Worm (Caenorhabditis elegans) whole organism, late embryonic: ENCODE measurements around the gene srx-76.

Experiments
- C08G9.2 ChIP-seq: sonication (generic microtip); optimal IDR thresholded peaks from 2 replicates; lab custom pipeline; 2016; ENCODE audit warnings: mild to moderate bottlenecking, missing genetic modification characterization, moderate library complexity, missing compliant biosample characterization
- F13H6.1 ChIP-seq: sonication (generic microtip); optimal IDR thresholded peaks from 2 replicates; lab custom pipeline; 2016; ENCODE audit warnings: missing genetic modification characterization, missing compliant biosample characterization
- K02D7.2 ChIP-seq: sonication (generic microtip); optimal IDR thresholded peaks from 2 replicates; lab custom pipeline; 2017; ENCODE audit warnings: mild to moderate bottlenecking, missing genetic modification characterization, missing compliant biosample characterization
- Y22D7AL.16 ChIP-seq: sonication (generic microtip); optimal IDR thresholded peaks from 2 replicates; lab custom pipeline; 2016; ENCODE audit warnings: missing genetic modification characterization, missing compliant biosample characterization
- ahr-1 ChIP-seq: sonication (generic microtip); optimal IDR thresholded peaks from 2 replicates; lab custom pipeline; 2016; ENCODE audit warnings: missing genetic modification characterization, missing compliant biosample characterization
- ama-1 ChIP-seq: fragments of 150-350 bp; optimal IDR thresholded peaks from 2 replicates; lab custom pipeline; 2014
- ceh-18 ChIP-seq: sonication (generic microtip); optimal IDR thresholded peaks from 2 replicates; lab custom pipeline; 2016; ENCODE audit warnings: missing genetic modification characterization, missing compliant biosample characterization
- ceh-19 ChIP-seq: fragments of 200-800 bp; sonication (Bioruptor generic); optimal IDR thresholded peaks from 2 replicates; lab custom pipeline; 2018; ENCODE audit warnings: mild to moderate bottlenecking, missing genetic modification characterization, missing compliant biosample characterization
- ceh-2 ChIP-seq: sonication (generic microtip); optimal IDR thresholded peaks from 2 replicates; lab custom pipeline; 2016; ENCODE audit warnings: missing genotype, missing genetic modification characterization, missing compliant biosample characterization
- ceh-24 ChIP-seq: sonication (generic microtip); optimal IDR thresholded peaks from 2 replicates; lab custom pipeline; 2016; ENCODE audit warnings: mild to moderate bottlenecking, missing genetic modification characterization, missing compliant biosample characterization
- ceh-30 ChIP-seq: fragments of 150-350 bp; optimal IDR thresholded peaks from 2 replicates; lab custom pipeline; 2014; ENCODE audit warnings: missing biosample characterization, missing genetic modification characterization
- ceh-31 ChIP-seq: sonication (generic microtip); optimal IDR thresholded peaks from 2 replicates; lab custom pipeline; 2016; ENCODE audit warnings: missing genetic modification characterization, missing compliant biosample characterization
- ceh-34 ChIP-seq: sonication (generic microtip); optimal IDR thresholded peaks from 2 replicates; lab custom pipeline; 2016; ENCODE audit warnings: mild to moderate bottlenecking, missing genetic modification characterization, missing compliant biosample characterization
- ceh-48 ChIP-seq: sonication (generic microtip); optimal IDR thresholded peaks from 2 replicates; lab custom pipeline; 2016; ENCODE audit warnings: missing genetic modification characterization, inconsistent platforms, missing compliant biosample characterization
- ceh-6 ChIP-seq: fragments of 200-800 bp; sonication (Bioruptor generic); optimal IDR thresholded peaks from 2 replicates; lab custom pipeline; 2018; ENCODE audit warnings: mild to moderate bottlenecking, missing genetic modification characterization, missing compliant biosample characterization
- dmd-4 ChIP-seq: sonication (generic microtip); optimal IDR thresholded peaks from 2 replicates; lab custom pipeline; 2016; ENCODE audit warnings: borderline replicate concordance, missing genetic modification characterization, missing compliant biosample characterization
- elt-2 ChIP-seq: sonication (generic microtip); optimal IDR thresholded peaks from 2 replicates; lab custom pipeline; 2016; ENCODE audit warnings: missing genetic modification reagents, missing genetic modification characterization, missing compliant biosample characterization
- elt-4 ChIP-seq: sonication (generic microtip); optimal IDR thresholded peaks from 2 replicates; lab custom pipeline; 2016; ENCODE audit warnings: missing genetic modification characterization, missing compliant biosample characterization
- gmeb-2 ChIP-seq: sonication (generic microtip); optimal IDR thresholded peaks from 2 replicates; lab custom pipeline; 2016; ENCODE audit warnings: missing genetic modification characterization, inconsistent platforms, missing compliant biosample characterization
- hlh-6 ChIP-seq: sonication (generic microtip); optimal IDR thresholded peaks from 2 replicates; lab custom pipeline; 2016; ENCODE audit warnings: missing genotype, missing genetic modification characterization, missing compliant biosample characterization
- madf-2 ChIP-seq: sonication (generic microtip); optimal IDR thresholded peaks from 2 replicates; lab custom pipeline; 2017; ENCODE audit warnings: missing genetic modification characterization, missing compliant biosample characterization
- mec-3 ChIP-seq: sonication (generic microtip); optimal IDR thresholded peaks from 2 replicates; lab custom pipeline; 2016; ENCODE audit warnings: borderline replicate concordance, missing genetic modification characterization, missing compliant biosample characterization
- npax-4 ChIP-seq: sonication (generic microtip); optimal IDR thresholded peaks from 2 replicates; lab custom pipeline; 2016; ENCODE audit warnings: missing genetic modification characterization, missing compliant biosample characterization
- odd-2 ChIP-seq: sonication (generic microtip); optimal IDR thresholded peaks from 2 replicates; lab custom pipeline; 2017; ENCODE audit warnings: antibody characterized with exemption, mild to moderate bottlenecking, missing genetic modification characterization, missing compliant biosample characterization
- pag-3 ChIP-seq: sonication (generic microtip); optimal IDR thresholded peaks from 2 replicates; lab custom pipeline; 2016; ENCODE audit warnings: missing compliant biosample characterization, missing genetic modification characterization, borderline replicate concordance
- pax-1 ChIP-seq: fragments of 150-350 bp; optimal IDR thresholded peaks from 2 replicates; lab custom pipeline; 2014; ENCODE audit warnings: missing biosample characterization, missing genetic modification characterization
- pha-2 ChIP-seq: sonication (generic microtip); optimal IDR thresholded peaks from 2 replicates; lab custom pipeline; 2017; ENCODE audit warnings: mild to moderate bottlenecking, missing genetic modification characterization, missing compliant biosample characterization
- pha-4 ChIP-seq: fragments of 150-350 bp; optimal IDR thresholded peaks from 2 replicates; lab custom pipeline; 2018; ENCODE audit warnings: missing biosample characterization, missing genetic modification reagents, missing genetic modification characterization
- pqm-1 ChIP-seq: sonication (generic microtip); optimal IDR thresholded peaks from 2 replicates; lab custom pipeline; 2016; ENCODE audit warnings: missing genetic modification characterization, missing compliant biosample characterization
- pros-1 ChIP-seq: fragments of 150-350 bp; optimal IDR thresholded peaks from 2 replicates; lab custom pipeline; 2014; ENCODE audit warnings: missing biosample characterization, missing genetic modification reagents, missing genetic modification characterization
- sdc-2 ChIP-seq: sonication (generic microtip); optimal IDR thresholded peaks from 2 replicates; lab custom pipeline; 2016; ENCODE audit warnings: missing genotype, missing genetic modification characterization, missing compliant biosample characterization
- tbx-2 ChIP-seq: sonication (generic microtip); optimal IDR thresholded peaks from 2 replicates; lab custom pipeline; 2016; ENCODE audit warnings: missing genetic modification characterization, missing compliant biosample characterization
- tbx-7 ChIP-seq: sonication (generic microtip); optimal IDR thresholded peaks from 2 replicates; lab custom pipeline; 2016; ENCODE audit warnings: missing genotype, missing genetic modification characterization, missing compliant biosample characterization
- ttx-3 ChIP-seq: sonication (generic microtip); optimal IDR thresholded peaks from 2 replicates; lab custom pipeline; 2016; ENCODE audit warnings: missing genetic modification reagents, missing genetic modification characterization, missing compliant biosample characterization
- unc-3 ChIP-seq, 2 experiments: fragments of 200-800 bp in 1 of 2; sonication (Bioruptor generic) in 1 of 2; sonication (generic microtip) in 1 of 2; conservative IDR thresholded peaks in 1 of 2; optimal IDR thresholded peaks in 1 of 2; 2 replicates each; pipeline versions ENCODE4 v1.3.6 to Lab custom; 2016 to 2022; ENCODE audit warnings: missing compliant biosample characterization in 2 of 2, missing genetic modification characterization in 2 of 2, missing genetic modification reagents in 1 of 2
- unc-42 ChIP-seq: sonication (generic microtip); optimal IDR thresholded peaks from 2 replicates; lab custom pipeline; 2016; ENCODE audit warnings: missing genotype, missing genetic modification characterization, missing compliant biosample characterization
- unc-55 ChIP-seq: sonication (generic microtip); optimal IDR thresholded peaks from 2 replicates; lab custom pipeline; 2017; ENCODE audit warnings: missing biosample characterization, missing genetic modification reagents, missing genetic modification characterization
- unc-86 ChIP-seq: sonication (generic microtip); optimal IDR thresholded peaks from 2 replicates; lab custom pipeline; 2016; ENCODE audit warnings: missing genetic modification characterization, missing compliant biosample characterization

srx-76 gene

ce11 chrV:11845492-11845891 is 46.1 kb upstream of the srx-76 start, which contains the start of gene hmp-1:
TSS of gene hmp-1 (plus strand) at chrV:11845871.
- no peak for TF ChIP-seq sdc-2
- no peak for TF ChIP-seq ama-1 (lab: Kevin White, UChicago)
- no peak for TF ChIP-seq elt-2 (tag; lab: Kevin White, UChicago)
- no peak for TF ChIP-seq pax-1 (tag; lab: Kevin White, UChicago)
- no peak for TF ChIP-seq pros-1 (tag; lab: Kevin White, UChicago)
- no peak for TF ChIP-seq ceh-6 (GFP tag; lab: Kevin White, UChicago)
- TF ChIP-seq hlh-6 (tag; lab: Kevin White, UChicago) = no peak
- TF ChIP-seq ceh-30 (tag; lab: Kevin White, UChicago) = no peak
- no peak for TF ChIP-seq pha-4 (tag; lab: Kevin White, UChicago)
- no peak for TF ChIP-seq tbx-7 (tag; lab: Kevin White, UChicago)
- no peak for TF ChIP-seq unc-42
- no peak for TF ChIP-seq ceh-31 (tag; lab: Kevin White, UChicago)
- TF ChIP-seq pag-3 (tag; lab: Kevin White, UChicago) = no peak
- TF ChIP-seq unc-86 = no peak
- no peak for TF ChIP-seq gmeb-2 (tag; lab: Kevin White, UChicago)
- TF ChIP-seq tbx-2 = no peak

- no peak for TF ChIP-seq elt-4 (tag; lab: Kevin White, UChicago)
- TF ChIP-seq C08G9.2 = no peak
- no peak for TF ChIP-seq F13H6.1 (tag; lab: Kevin White, UChicago)
- no peak for TF ChIP-seq ahr-1 (tag; lab: Kevin White, UChicago)
- TF ChIP-seq pha-2 (tag; lab: Kevin White, UChicago) = no peak
- TF ChIP-seq ceh-24 (tag; lab: Kevin White, UChicago) = no peak
- no peak for TF ChIP-seq pqm-1 (tag; lab: Kevin White, UChicago)
- TF ChIP-seq ceh-30 (tag; lab: Kevin White, UChicago) = no peak
- TF ChIP-seq ceh-18 (tag; lab: Kevin White, UChicago) = no peak
- no peak for TF ChIP-seq odd-2
- TF ChIP-seq ceh-2 (tag; lab: Kevin White, UChicago) = no peak
- TF ChIP-seq pag-3 (tag; lab: Kevin White, UChicago) = no peak
- no peak for TF ChIP-seq unc-55 (GFP tag; lab: Kevin White, UChicago)
Measured at ce11 chrV:11846969-11847368, 44.6 kb upstream of the srx-76 start.

- TF ChIP-seq pha-4 (tag; lab: Kevin White, UChicago) = no peak
- TF ChIP-seq unc-3 (GFP tag; conservative IDR thresholded peaks at IDR 0.05; lab: Robert Waterston, UW) = no peak
- TF ChIP-seq unc-3 (tag; optimal IDR thresholded peaks at IDR 0.05; lab: Kevin White, UChicago) = no peak
- TF ChIP-seq Y22D7AL.16 (tag; lab: Kevin White, UChicago) = no peak
- no peak for TF ChIP-seq ceh-34 (tag; lab: Kevin White, UChicago)
- no peak for TF ChIP-seq ama-1 (lab: Kevin White, UChicago)
- TF ChIP-seq npax-4 (tag; lab: Kevin White, UChicago) = no peak
- no peak for TF ChIP-seq dmd-4 (tag; lab: Kevin White, UChicago)
- TF ChIP-seq mec-3 = no peak
- no peak for TF ChIP-seq gmeb-2 (tag; lab: Kevin White, UChicago)
- no peak for TF ChIP-seq ceh-48 (tag; lab: Kevin White, UChicago)
- no peak for TF ChIP-seq K02D7.2 (tag; lab: Kevin White, UChicago)
- no peak for TF ChIP-seq madf-2 (tag; lab: Kevin White, UChicago)
- no peak for TF ChIP-seq ceh-19 (GFP tag; lab: Kevin White, UChicago)
- no peak for TF ChIP-seq ttx-3 (tag; lab: Kevin White, UChicago)
- no peak for TF ChIP-seq F13H6.1 (tag; lab: Kevin White, UChicago)
Measured at ce11 chrV:11849408-11849807, 42.2 kb upstream of the srx-76 start.
